Worm (Caenorhabditis elegans) whole organism, L4/young adult: ENCODE data around the gene mask-1.

Experiments used
- W03F9.2 ChIP-seq: fragments of 150-350 bp; optimal IDR thresholded peaks from 2 replicates; lab custom pipeline; 2014; ENCODE audit warnings: missing biosample characterization, missing genetic modification characterization
- him-1 ChIP-seq: sonication (generic microtip); optimal IDR thresholded peaks from 2 replicates; lab custom pipeline; 2016; ENCODE audit warnings: missing genotype, missing genetic modification reagents, missing genetic modification characterization, missing compliant biosample characterization

DNA sequence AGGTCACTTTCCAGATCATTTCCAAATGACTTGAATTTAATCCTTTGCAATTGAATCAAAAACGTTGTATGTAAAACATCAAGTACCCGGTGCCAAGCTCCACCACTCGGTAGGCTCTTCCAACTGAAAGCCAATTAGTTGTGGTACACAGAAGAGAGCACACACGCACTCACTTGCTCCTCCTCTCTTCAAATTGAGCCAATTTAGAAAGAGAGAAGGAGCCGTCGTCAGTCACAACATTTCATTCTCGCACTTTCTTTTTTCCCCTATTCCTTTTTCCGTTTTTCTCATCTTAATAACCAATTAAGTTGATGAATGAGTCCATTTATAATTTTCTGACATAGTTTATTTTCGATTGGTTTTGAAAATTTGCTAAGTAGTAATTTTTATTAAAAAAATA, 23.5 kb downstream of the mask-1 start:
- no peak for TF ChIP-seq him-1 (tag; lab: Kevin White, UChicago)
- no peak for TF ChIP-seq W03F9.2 (tag; lab: Kevin White, UChicago)
